Fruit fly (Drosophila melanogaster) whole organism, adult: Measurements from ENCODE around the gene CG2017.
A peak's percentile ranks its signal among the peaks of the same experiment; 100 is the strongest.

Experiments
- CG11617 ChIP-seq: fragments of 200-800 bp; sonication (Bioruptor generic); optimal IDR thresholded peaks from 2 replicates; lab custom pipeline; 2017; ENCODE audit warnings: mild to moderate bottlenecking, missing biosample characterization, missing genetic modification reagents, missing genetic modification characterization
- CG12768 ChIP-seq: fragments of 200-800 bp; sonication (Bioruptor generic); optimal IDR thresholded peaks from 2 replicates; lab custom pipeline; 2017; ENCODE audit warnings: missing biosample characterization, missing genetic modification characterization, mild to moderate bottlenecking, moderate library complexity, missing genetic modification reagents
- CG14711 ChIP-seq: fragments of 200-800 bp; sonication (Bioruptor generic); optimal IDR thresholded peaks from 2 replicates; lab custom pipeline; 2018; ENCODE audit warnings: missing biosample characterization, mild to moderate bottlenecking, missing genetic modification characterization, moderate library complexity
- CG1620 ChIP-seq: fragments of 200-800 bp; sonication (Bioruptor generic); optimal IDR thresholded peaks from 2 replicates; lab custom pipeline; 2016; ENCODE audit warnings: missing biosample characterization, missing genetic modification characterization
- CG33017 ChIP-seq: fragments of 200-800 bp; sonication (Bioruptor generic); optimal IDR thresholded peaks from 2 replicates; lab custom pipeline; 2018; ENCODE audit warnings: missing biosample characterization, mild to moderate bottlenecking, missing genetic modification characterization, moderate library complexity
- CG5204 ChIP-seq: fragments of 200-800 bp; sonication (Bioruptor generic); optimal IDR thresholded peaks from 2 replicates; lab custom pipeline; 2016; ENCODE audit warnings: missing biosample characterization, missing genetic modification characterization
- CG7045 ChIP-seq: fragments of 200-800 bp; sonication (Bioruptor generic); optimal IDR thresholded peaks from 2 replicates; lab custom pipeline; 2017; ENCODE audit warnings: missing biosample characterization, mild to moderate bottlenecking, missing genetic modification characterization
- CG7101 ChIP-seq: fragments of 200-800 bp; sonication (Bioruptor generic); optimal IDR thresholded peaks from 2 replicates; lab custom pipeline; 2018; ENCODE audit warnings: missing biosample characterization, mild to moderate bottlenecking, missing genetic modification characterization, moderate library complexity
- Clk ChIP-seq: fragments of 200-800 bp; sonication (Bioruptor generic); optimal IDR thresholded peaks from 2 replicates; lab custom pipeline; 2017; ENCODE audit warnings: missing biosample characterization, missing genetic modification characterization
- Crg-1 ChIP-seq: fragments of 200-800 bp; sonication (Bioruptor generic); optimal IDR thresholded peaks from 2 replicates; lab custom pipeline; 2016; ENCODE audit warnings: missing biosample characterization, missing genetic modification characterization
- Hr96 ChIP-seq: fragments of 200-800 bp; sonication (Bioruptor generic); optimal IDR thresholded peaks from 2 replicates; lab custom pipeline; 2016; ENCODE audit warnings: missing biosample characterization, missing genetic modification characterization
- Mnt ChIP-seq: fragments of 200-800 bp; sonication (Bioruptor generic); optimal IDR thresholded peaks from 2 replicates; lab custom pipeline; 2016; ENCODE audit warnings: missing biosample characterization, mild to moderate bottlenecking, missing genetic modification characterization
- bab1 ChIP-seq: fragments of 200-800 bp; sonication (Bioruptor generic); optimal IDR thresholded peaks from 3 replicates; lab custom pipeline; 2019; ENCODE audit warnings: missing biosample characterization, mild to moderate bottlenecking, missing genetic modification characterization, moderate library complexity
- cic ChIP-seq: fragments of 200-800 bp; sonication (Bioruptor generic); optimal IDR thresholded peaks from 2 replicates; lab custom pipeline; 2017; ENCODE audit warnings: missing biosample characterization, mild to moderate bottlenecking, missing genetic modification characterization, moderate library complexity
- cnc ChIP-seq, 2 experiments: fragments of >200 bp; optimal IDR thresholded peaks; 2 replicates each; lab custom pipeline; 2017
- kay ChIP-seq: fragments of 200-800 bp; sonication (Bioruptor generic); peaks from one replicate; lab custom pipeline; 2016; ENCODE audit warnings: missing biosample characterization, missing genetic modification characterization, borderline replicate concordance
- ovo ChIP-seq: fragments of 200-800 bp; sonication (Bioruptor generic); optimal IDR thresholded peaks from 2 replicates; lab custom pipeline; 2016; ENCODE audit warnings: missing biosample characterization, missing genetic modification characterization
- pad ChIP-seq: fragments of 200-800 bp; sonication (Bioruptor generic); optimal IDR thresholded peaks from 3 replicates; lab custom pipeline; 2017; ENCODE audit warnings: missing biosample characterization, missing genetic modification characterization, mild to moderate bottlenecking, moderate library complexity, missing genetic modification reagents
- tj ChIP-seq: fragments of 200-800 bp; sonication (Bioruptor generic); optimal IDR thresholded peaks from 3 replicates; lab custom pipeline; 2017; ENCODE audit warnings: missing biosample characterization, mild to moderate bottlenecking, missing genetic modification characterization, moderate library complexity
- toe ChIP-seq: fragments of 200-800 bp; sonication (Bioruptor generic); optimal IDR thresholded peaks from 2 replicates; lab custom pipeline; 2016; ENCODE audit warnings: missing biosample characterization, missing genetic modification characterization

CG2017 gene

DNA sequence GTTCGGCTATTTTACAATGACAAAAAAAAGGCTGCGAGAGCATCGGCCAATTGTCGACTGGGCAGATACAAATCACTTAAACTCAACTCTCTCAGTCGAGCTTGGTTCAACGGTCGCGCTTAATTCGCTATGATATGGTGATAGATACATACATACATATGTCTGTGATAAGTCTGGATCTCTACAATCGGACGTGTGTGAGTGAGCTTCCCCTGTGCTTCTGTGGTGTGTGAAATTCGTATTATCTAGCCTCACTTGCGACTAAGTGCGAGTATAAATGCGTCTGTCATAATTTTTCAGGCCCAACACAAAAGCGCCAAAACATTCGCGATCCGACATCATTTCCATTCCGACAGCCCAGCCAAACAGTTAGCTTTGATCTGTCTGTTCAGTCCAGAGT, 21.3 kb downstream of the CG2017 start, which contains the start of gene CG1213:
Gene CG1213, plus strand, starts transcription at position 301 of the 400 bp plus-strand sequence.
- TF ChIP-seq CG5204 (no peak), pad (no peak), cic (GFP tag; lab: Kevin White, UChicago) (no peak), kay (no peak), toe (no peak), tj (no peak), CG12768 (GFP tag; lab: Kevin White, UChicago) (no peak), ovo (no peak), Crg-1 (no peak), CG11617 (GFP tag; lab: Kevin White, UChicago) (no peak), CG1620 (no peak), CG7045 (GFP tag; lab: Kevin White, UChicago) (no peak)

DNA sequence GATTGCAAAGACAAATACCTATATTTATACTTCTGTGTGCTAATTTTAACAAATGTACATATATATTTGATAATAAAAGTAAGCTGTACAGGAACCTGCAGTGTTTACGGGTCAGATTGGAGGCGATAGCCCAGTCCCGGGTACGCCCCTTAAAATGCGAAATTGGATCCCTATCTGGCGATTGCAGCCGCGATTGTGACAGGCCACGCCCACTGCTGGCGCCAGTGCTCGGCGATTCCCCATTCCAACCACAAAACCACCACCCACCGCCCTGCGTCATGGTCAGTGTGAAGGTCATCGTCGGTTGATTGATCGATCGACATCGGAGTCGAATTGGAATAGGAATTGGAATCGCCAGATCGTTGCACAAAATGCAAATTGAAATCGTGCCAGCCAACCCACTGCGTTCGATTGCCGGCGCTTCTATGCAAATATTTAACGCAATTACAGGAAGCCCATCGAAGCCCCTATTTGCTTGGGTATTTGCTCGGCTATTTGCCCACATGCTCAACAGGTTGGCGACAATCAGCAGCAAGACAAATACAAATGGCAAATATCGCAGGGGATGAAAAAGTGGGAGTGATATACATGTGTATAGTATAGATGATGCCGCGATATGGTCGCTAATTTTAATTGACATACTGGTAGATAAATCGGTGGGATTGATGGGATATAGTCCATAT, 23.4 kb downstream of the CG2017 start:
- TF ChIP-seq kay (peak; percentile 57), toe (peak; percentile 40), CG5204 (peak; percentile 44), CG14711 (no peak), ovo (peak; percentile 47), Hr96 (peak; percentile 5), Crg-1 (peak; percentile 63), Clk (no peak), CG33017 (no peak), pad (peak; percentile 36), tj (no peak), cic (GFP tag; lab: Kevin White, UChicago) (peak; percentile 71), CG12768 (GFP tag; lab: Kevin White, UChicago) (peak; percentile 22), CG7045 (GFP tag; lab: Kevin White, UChicago) (peak; percentile 51), CG7101 (tag; lab: Kevin White, UChicago) (peak; percentile 51), CG11617 (GFP tag; lab: Kevin White, UChicago) (peak; percentile 27), Mnt (GFP tag; lab: Kevin White, UChicago) (peak; percentile 47), CG1620 (no peak)

DNA sequence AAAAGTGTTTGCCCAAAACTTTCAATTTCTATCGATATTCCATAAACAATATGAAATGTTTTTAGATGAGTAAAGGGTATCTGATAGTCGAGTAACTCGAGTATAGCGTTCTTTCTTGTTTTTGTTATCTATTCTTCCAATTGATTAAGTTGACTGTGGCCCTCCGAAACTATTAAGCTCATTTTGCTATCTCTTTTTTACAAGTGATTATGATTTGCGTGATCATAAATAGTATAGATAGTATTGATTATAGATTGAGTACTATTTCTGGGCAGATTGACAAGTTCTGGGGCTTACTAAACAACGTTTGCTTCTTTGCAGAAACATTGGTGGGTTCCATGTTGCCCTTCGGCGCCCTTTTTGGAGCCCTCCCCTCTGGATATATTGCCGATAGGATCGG, 25.7 kb downstream of the CG2017 start:
- TF ChIP-seq kay (no peak), cic (GFP tag; lab: Kevin White, UChicago) (peak; percentile 8)

DNA sequence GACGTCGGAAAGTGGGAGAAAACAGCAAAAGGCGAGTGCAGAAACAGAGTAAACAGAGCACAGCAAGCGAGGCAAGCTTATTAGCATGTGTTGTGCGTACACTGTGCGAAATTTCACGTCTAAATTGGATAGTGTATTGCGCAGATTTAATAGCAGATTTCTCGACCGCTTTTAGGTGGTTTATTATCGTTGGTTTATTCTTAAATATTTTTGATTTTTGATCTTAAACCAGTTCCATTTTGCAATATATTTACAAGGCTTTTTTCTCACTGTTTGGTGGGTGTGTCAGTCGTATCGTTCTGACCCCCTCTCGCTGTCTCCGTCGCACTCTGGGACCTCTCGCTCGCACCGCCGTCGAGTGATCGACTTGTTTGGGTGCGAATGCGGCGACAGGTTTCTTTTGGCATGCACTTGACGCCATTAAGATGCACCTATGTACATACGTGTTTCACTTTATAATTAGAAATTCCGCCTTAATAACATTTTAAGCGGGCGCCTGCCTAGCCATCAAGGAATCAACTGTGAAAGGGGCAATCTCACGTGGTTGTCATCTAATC, 28.2 kb downstream of the CG2017 start:
- no peak for TF ChIP-seq cnc (optimal IDR thresholded peaks at IDR 0.05; lab: Kevin White, UChicago)
- TF ChIP-seq CG11617 (GFP tag; lab: Kevin White, UChicago) = peak; percentile 62
- TF ChIP-seq pad = peak; percentile 14
- peak; percentile 17 for TF ChIP-seq bab1 (GFP tag; lab: Kevin White, UChicago)
- TF ChIP-seq Mnt (GFP tag; lab: Kevin White, UChicago) = peak; percentile 69
- peak; percentile 84 for TF ChIP-seq Hr96
- TF ChIP-seq tj = peak; percentile 51
- TF ChIP-seq toe = peak; percentile 67
- TF ChIP-seq CG7101 (tag; lab: Kevin White, UChicago) = peak; percentile 60
- TF ChIP-seq kay = peak; percentile 78
- TF ChIP-seq CG33017 = peak; percentile 84
- TF ChIP-seq Crg-1 = peak; percentile 43
- TF ChIP-seq CG1620 = peak; percentile 45
- TF ChIP-seq ovo = no peak
- TF ChIP-seq CG5204 = peak; percentile 87
- peak; percentile 62 for TF ChIP-seq CG14711
- peak; percentile 90 for TF ChIP-seq CG7045 (GFP tag; lab: Kevin White, UChicago)
- peak; percentile 44 for TF ChIP-seq cic (GFP tag; lab: Kevin White, UChicago)
- peak; percentile 60 for TF ChIP-seq Clk
- TF ChIP-seq CG12768 (GFP tag; lab: Kevin White, UChicago) = peak; percentile 77

DNA sequence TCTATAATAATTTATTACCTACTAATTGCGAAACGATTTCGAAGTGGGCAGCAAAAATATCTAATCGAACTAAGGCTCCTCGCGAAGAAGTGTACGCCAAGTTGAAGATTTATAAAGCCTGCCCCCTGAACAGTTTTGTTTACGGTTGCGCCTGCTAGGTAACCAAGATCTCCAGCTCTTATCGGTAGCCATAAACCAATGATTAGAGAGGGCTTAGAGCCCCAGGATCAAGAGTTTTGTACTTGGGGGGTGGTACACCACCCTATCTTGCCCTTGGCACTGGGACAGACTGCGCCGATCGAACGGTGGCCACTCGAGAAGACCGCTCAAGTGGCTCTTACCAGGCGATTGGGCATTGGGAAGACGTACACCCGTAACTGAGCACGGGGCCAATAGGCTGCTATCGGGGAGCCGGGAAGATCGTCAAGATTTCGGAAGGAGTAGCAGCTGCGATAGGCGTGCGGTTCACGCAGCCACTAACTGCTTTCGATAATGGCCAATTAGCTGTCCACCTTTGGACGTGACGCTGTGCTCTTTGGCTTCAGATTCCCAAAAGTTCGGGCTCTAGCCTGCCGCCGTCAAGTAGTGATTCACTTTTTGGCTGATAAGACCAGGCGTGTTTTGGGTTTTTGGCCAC, 29.7 kb downstream of the CG2017 start:
- TF ChIP-seq cic (GFP tag; lab: Kevin White, UChicago) (peak; percentile 68), Hr96 (peak; percentile 1), CG7101 (tag; lab: Kevin White, UChicago) (no peak), toe (no peak)

DNA sequence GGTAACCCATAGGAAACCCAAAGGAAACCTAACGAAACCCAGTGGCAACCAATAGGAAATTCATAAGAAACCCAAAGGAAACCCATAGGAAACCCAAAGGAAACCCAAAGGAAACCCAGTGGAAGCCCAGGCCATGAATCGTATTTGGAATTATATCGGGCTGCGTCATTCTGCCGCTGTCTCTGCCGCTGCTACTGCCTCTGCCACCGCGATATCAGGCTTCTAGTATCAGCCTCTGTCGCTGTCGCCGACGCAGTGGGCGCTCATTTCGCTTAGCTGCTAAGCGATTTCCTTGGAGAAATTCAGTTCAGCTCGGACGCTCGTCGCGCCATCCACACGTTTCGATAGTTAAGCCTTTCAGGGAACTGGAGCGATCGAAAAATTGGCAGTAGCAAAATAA, 30.9 kb downstream of the CG2017 start, which contains the start of gene CG1208:
Gene CG1208, plus strand, starts transcription at position 301 of the 400 bp plus-strand sequence.
- TF ChIP-seq CG33017 (no peak), CG11617 (GFP tag; lab: Kevin White, UChicago) (no peak), kay (no peak), CG14711 (no peak), bab1 (GFP tag; lab: Kevin White, UChicago) (no peak), tj (no peak), CG7101 (tag; lab: Kevin White, UChicago) (no peak), CG1620 (no peak)

DNA sequence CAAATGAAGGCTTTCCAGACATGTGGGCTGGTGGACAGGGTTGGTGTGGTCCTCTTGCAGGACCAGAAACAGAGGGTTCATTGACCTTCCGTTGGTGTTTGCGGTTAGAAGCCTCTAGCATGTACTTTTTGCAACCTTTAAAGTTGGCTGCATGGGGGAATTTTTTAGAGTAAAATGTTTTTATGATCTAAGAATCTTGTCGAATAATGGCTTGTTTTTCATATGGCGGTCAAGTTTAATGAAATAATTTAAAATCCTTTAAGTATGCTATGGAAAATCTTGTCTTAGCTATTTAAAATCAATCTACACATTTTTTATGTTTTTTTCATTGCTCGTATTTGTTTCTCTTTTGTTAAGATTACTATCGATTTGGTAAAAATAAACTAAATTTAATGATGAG, 32.4 kb downstream of the CG2017 start, which contains the start of gene glob3:
Gene glob3, plus strand, starts transcription at position 301 of the 400 bp plus-strand sequence.
- TF ChIP-seq Clk (no peak), tj (no peak), cnc (optimal IDR thresholded peaks at IDR 0.05; lab: Kevin White, UChicago) (no peak), toe (no peak), pad (no peak), CG7045 (GFP tag; lab: Kevin White, UChicago) (no peak), CG5204 (no peak), CG1620 (no peak), CG12768 (GFP tag; lab: Kevin White, UChicago) (no peak), cic (GFP tag; lab: Kevin White, UChicago) (no peak), CG33017 (no peak), bab1 (GFP tag; lab: Kevin White, UChicago) (no peak), CG14711 (no peak), Crg-1 (no peak), kay (no peak), Mnt (GFP tag; lab: Kevin White, UChicago) (no peak)
